Fruit fly (Drosophila melanogaster) whole organism: Measurements from ENCODE around the gene CG7650.

ENCODE experiments used
- CG8478 ChIP-seq: fragments of >200 bp; optimal IDR thresholded peaks from 2 replicates; lab custom pipeline; 2018; ENCODE audit warnings: inconsistent platforms
- Dll ChIP-seq: fragments of >200 bp; optimal IDR thresholded peaks from 2 replicates; lab custom pipeline; 2017
- pan ChIP-seq: fragments of >200 bp; optimal IDR thresholded peaks from 2 replicates; lab custom pipeline; 2017
- psq ChIP-seq: fragments of >200 bp; optimal IDR thresholded peaks from 2 replicates; lab custom pipeline; 2017

DNA sequence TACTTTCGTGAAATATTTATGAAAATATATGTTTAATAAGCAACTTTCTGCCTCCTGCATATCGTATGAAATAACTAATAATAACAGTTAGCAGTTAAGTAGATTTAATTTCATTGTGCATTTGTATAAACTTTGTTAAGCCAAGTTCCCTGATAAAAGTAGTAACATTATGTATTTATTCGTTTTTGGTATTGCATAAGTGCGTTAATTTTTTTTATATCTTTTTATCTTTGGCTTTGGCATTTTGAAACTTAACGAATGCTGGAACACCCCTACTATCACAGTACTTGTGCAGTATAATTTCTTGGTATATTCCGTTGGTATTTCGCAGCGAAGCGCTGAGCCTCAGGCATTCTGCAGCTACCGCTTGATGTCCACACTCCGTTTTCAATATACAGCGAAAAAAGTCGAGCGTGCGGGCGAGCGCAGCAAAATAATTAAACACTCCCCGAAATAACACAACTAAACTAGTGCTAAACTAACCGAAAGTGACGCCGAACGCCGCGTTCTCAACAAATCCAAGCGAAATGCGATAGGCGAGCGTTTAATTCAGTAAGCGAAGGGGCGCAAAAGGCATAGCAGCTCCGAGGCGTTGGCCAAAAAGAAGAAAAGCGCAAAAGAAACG, 21.6 kb downstream of the CG7650 start, which contains the start of gene RhoGAP71E:
- TF ChIP-seq CG8478 (lab: Kevin White, UChicago): no peak
- no peak for TF ChIP-seq psq (lab: Kevin White, UChicago)
- no peak for TF ChIP-seq pan (lab: Kevin White, UChicago)
- no peak for TF ChIP-seq Dll (lab: Kevin White, UChicago)
